Fruit fly (Drosophila melanogaster) whole organism, pupa: ENCODE results near the gene RpL28.

ENCODE experiments used
- CG10348 ChIP-seq: fragments of 200-800 bp; sonication (Bioruptor generic); IDR thresholded peaks from 2 replicates; pipeline ENCODE4 v1.3.6; 2022; ENCODE audit warnings: missing biosample characterization, missing genetic modification characterization
- CG12605 ChIP-seq: fragments of 200-800 bp; sonication (Bioruptor generic); IDR thresholded peaks from 2 replicates; pipeline ENCODE4 v1.3.6; 2022; ENCODE audit warnings: missing biosample characterization, missing genetic modification characterization
- CG13204 ChIP-seq: fragments of 200-800 bp; sonication (Bioruptor generic); optimal IDR thresholded peaks from 2 replicates; lab custom pipeline; 2018; ENCODE audit warnings: missing biosample characterization, mild to moderate bottlenecking, missing genetic modification characterization, moderate library complexity
- CG14655 ChIP-seq: fragments of 200-800 bp; sonication (Bioruptor generic); optimal IDR thresholded peaks from 3 replicates; lab custom pipeline; 2017; ENCODE audit warnings: mild to moderate bottlenecking, missing biosample characterization, missing genetic modification reagents, missing genetic modification characterization
- CG15710 ChIP-seq: fragments of 200-800 bp; sonication (Bioruptor generic); optimal IDR thresholded peaks from 2 replicates; lab custom pipeline; 2018; ENCODE audit warnings: missing biosample characterization, mild to moderate bottlenecking, missing genetic modification characterization, moderate library complexity
- CG17806 ChIP-seq: fragments of 200-800 bp; sonication (Bioruptor generic); optimal IDR thresholded peaks from 2 replicates; lab custom pipeline; 2018; ENCODE audit warnings: missing biosample characterization, mild to moderate bottlenecking, missing genetic modification characterization, moderate library complexity
- CG32121 ChIP-seq: fragments of 200-800 bp; sonication (Bioruptor generic); IDR thresholded peaks from 2 replicates; pipeline ENCODE4 v1.3.6; 2022; ENCODE audit warnings: missing biosample characterization, missing genetic modification characterization
- CG34367 ChIP-seq: fragments of 200-800 bp; sonication (Bioruptor generic); optimal IDR thresholded peaks from 2 replicates; lab custom pipeline; 2018; ENCODE audit warnings: missing biosample characterization, mild to moderate bottlenecking, missing genetic modification characterization
- CG4496 ChIP-seq: fragments of 200-800 bp; sonication (Bioruptor generic); IDR thresholded peaks from 3 replicates; pipeline ENCODE4 v1.3.6; 2022; ENCODE audit warnings: missing biosample characterization, missing genetic modification characterization
- CG8159 ChIP-seq: fragments of 200-800 bp; sonication (Bioruptor generic); optimal IDR thresholded peaks from 3 replicates; lab custom pipeline; 2018; ENCODE audit warnings: missing biosample characterization, mild to moderate bottlenecking, missing genetic modification characterization, moderate library complexity
- CG8301 ChIP-seq: fragments of 200-800 bp; sonication (Bioruptor generic); optimal IDR thresholded peaks from 2 replicates; lab custom pipeline; 2018; ENCODE audit warnings: missing biosample characterization, mild to moderate bottlenecking, missing genetic modification characterization
- CG9948 ChIP-seq: fragments of 200-800 bp; sonication (Bioruptor generic); optimal IDR thresholded peaks from 2 replicates; lab custom pipeline; 2018; ENCODE audit warnings: missing biosample characterization, mild to moderate bottlenecking, missing genetic modification characterization, moderate library complexity
- D1 ChIP-seq: fragments of 200-800 bp; sonication (Bioruptor generic); optimal IDR thresholded peaks from 2 replicates; lab custom pipeline; 2018; ENCODE audit warnings: missing biosample characterization, mild to moderate bottlenecking, missing genetic modification characterization, moderate library complexity
- EcR ChIP-seq: fragments of 200-800 bp; sonication (Bioruptor generic); optimal IDR thresholded peaks from 3 replicates; lab custom pipeline; 2019; ENCODE audit warnings: missing biosample characterization, missing genetic modification characterization, mild to moderate bottlenecking, moderate library complexity, missing genetic modification reagents
- Ets98B ChIP-seq: fragments of 200-800 bp; sonication (Bioruptor generic); IDR thresholded peaks from 2 replicates; pipeline ENCODE4 v1.3.6; 2022; ENCODE audit warnings: missing biosample characterization, missing genetic modification characterization
- Pif1A ChIP-seq: fragments of 200-800 bp; sonication (Bioruptor generic); optimal IDR thresholded peaks from 3 replicates; lab custom pipeline; 2016; ENCODE audit warnings: missing biosample characterization, missing genetic modification characterization
- Pif1B ChIP-seq: fragments of 200-800 bp; sonication (Bioruptor generic); optimal IDR thresholded peaks from 3 replicates; lab custom pipeline; 2016; ENCODE audit warnings: missing biosample characterization, missing genetic modification characterization
- Snoo ChIP-seq: fragments of 200-800 bp; sonication (Bioruptor generic); optimal IDR thresholded peaks from 3 replicates; lab custom pipeline; 2017; ENCODE audit warnings: missing biosample characterization, mild to moderate bottlenecking, missing genetic modification characterization, inconsistent platforms
- fd96Ca ChIP-seq: fragments of 200-800 bp; sonication (Bioruptor generic); IDR thresholded peaks from 3 replicates; pipeline ENCODE4 v1.3.6; 2022; ENCODE audit warnings: missing biosample characterization, missing genetic modification characterization
- gl ChIP-seq: fragments of 200-800 bp; sonication (Bioruptor generic); optimal IDR thresholded peaks from 2 replicates; lab custom pipeline; 2018; ENCODE audit warnings: missing biosample characterization, mild to moderate bottlenecking, missing genetic modification characterization
- rn ChIP-seq: fragments of 200-800 bp; sonication (Bioruptor generic); IDR thresholded peaks from 2 replicates; pipeline ENCODE4 v1.3.6; 2022; ENCODE audit warnings: missing biosample characterization, missing genetic modification characterization

The RpL28 gene

dm6 chr3L:3224740-3225719, 2.3 kb upstream of the RpL28 start, which contains the start of gene Larp4B:
Larp4B (plus strand) TSS chr3L:3224838.
- TF ChIP-seq fd96Ca (GFP tag; lab: Robert Waterston, UW) (no peak; the same call in 2 of the 3 replicates), CG13204 (GFP tag; lab: Kevin White, UChicago) (no peak), D1 (tag; lab: Kevin White, UChicago) (no peak), rn (GFP tag; lab: Robert Waterston, UW) (no peak), CG34367 (tag; lab: Kevin White, UChicago) (no peak), CG8159 (tag; lab: Kevin White, UChicago) (no peak), Pif1B (GFP tag; lab: Kevin White, UChicago) (no peak), CG12605 (no peak), CG4496 (GFP tag; lab: Robert Waterston, UW) (no peak), Snoo (tag; lab: Kevin White, UChicago) (no peak), Pif1A (GFP tag; lab: Kevin White, UChicago) (no peak), Ets98B (GFP tag; lab: Robert Waterston, UW) (no peak), CG32121 (GFP tag; lab: Robert Waterston, UW) (no peak), CG10348 (GFP tag; lab: Robert Waterston, UW) (no peak), gl (tag; lab: Kevin White, UChicago) (no peak), CG9948 (tag; lab: Kevin White, UChicago) (no peak), CG8301 (tag; lab: Kevin White, UChicago) (no peak)

dm6 chr3L:3223390-3223914, 692 bp upstream of the RpL28 start:
- TF ChIP-seq gl (tag; lab: Kevin White, UChicago) (no peak), EcR (GFP tag; lab: Kevin White, UChicago) (peak; percentile 39)

- TF ChIP-seq CG14655 (GFP tag; lab: Kevin White, UChicago) (no peak), CG15710 (tag; lab: Kevin White, UChicago) (no peak), CG4496 (GFP tag; lab: Robert Waterston, UW) (no peak), D1 (tag; lab: Kevin White, UChicago) (no peak), gl (tag; lab: Kevin White, UChicago) (no peak), Snoo (tag; lab: Kevin White, UChicago) (no peak), CG34367 (tag; lab: Kevin White, UChicago) (no peak), Ets98B (GFP tag; lab: Robert Waterston, UW) (no peak)
Observed at dm6 chr3L:3218859-3219258, 3.9 kb downstream of the RpL28 start, which contains the start of the genes hob and nSMase. hob (minus strand) TSS chr3L:3218920. nSMase (plus strand) TSS chr3L:3219156.

- TF ChIP-seq D1 (tag; lab: Kevin White, UChicago): no peak
- no peak for TF ChIP-seq CG13204 (GFP tag; lab: Kevin White, UChicago)
- TF ChIP-seq fd96Ca (GFP tag; lab: Robert Waterston, UW): no peak
- TF ChIP-seq CG15710 (tag; lab: Kevin White, UChicago): no peak
- TF ChIP-seq CG9948 (tag; lab: Kevin White, UChicago): no peak
Observed at dm6 chr3L:3208895-3209294, 13.9 kb downstream of the RpL28 start, which contains the start of the genes CG32269 and CG32270. CG32269 (minus strand) TSS chr3L:3208985. CG32270 (minus strand) TSS chr3L:3208985.

- TF ChIP-seq fd96Ca (GFP tag; lab: Robert Waterston, UW): no peak
- TF ChIP-seq D1 (tag; lab: Kevin White, UChicago): no peak
- no peak for TF ChIP-seq CG15710 (tag; lab: Kevin White, UChicago)
- TF ChIP-seq Snoo (tag; lab: Kevin White, UChicago): no peak
- TF ChIP-seq Pif1B (GFP tag; lab: Kevin White, UChicago): no peak
- TF ChIP-seq CG9948 (tag; lab: Kevin White, UChicago): no peak
- no peak for TF ChIP-seq CG12605
- no peak for TF ChIP-seq CG8159 (tag; lab: Kevin White, UChicago)
- no peak for TF ChIP-seq CG10348 (GFP tag; lab: Robert Waterston, UW)
- no peak for TF ChIP-seq CG4496 (GFP tag; lab: Robert Waterston, UW)
- TF ChIP-seq CG17806 (tag; lab: Kevin White, UChicago): no peak
- no peak for TF ChIP-seq Ets98B (GFP tag; lab: Robert Waterston, UW)
- TF ChIP-seq Pif1A (GFP tag; lab: Kevin White, UChicago): no peak
- no peak for TF ChIP-seq EcR (GFP tag; lab: Kevin White, UChicago)
- TF ChIP-seq CG14655 (GFP tag; lab: Kevin White, UChicago): no peak
- no peak for TF ChIP-seq CG32121 (GFP tag; lab: Robert Waterston, UW)
- TF ChIP-seq gl (tag; lab: Kevin White, UChicago): no peak
- no peak for TF ChIP-seq CG34367 (tag; lab: Kevin White, UChicago)
- no peak for TF ChIP-seq CG13204 (GFP tag; lab: Kevin White, UChicago)
- TF ChIP-seq, all 21 proteins: peak for 0
Observed at dm6 chr3L:3206263-3206662, 16.5 kb downstream of the RpL28 start, which contains the start of gene CG33160. CG33160 (minus strand) TSS chr3L:3206363.
